Fruit fly (Drosophila melanogaster) ovary, adult (tissue): Measurements from ENCODE around the gene KLHL18.

Source experiments
- CG17801 ChIP-seq: fragments of 200-800 bp; optimal IDR thresholded peaks from 2 replicates; lab custom pipeline; 2019; ENCODE audit warnings: missing biosample characterization, mild to moderate bottlenecking, missing genetic modification characterization, moderate library complexity; ENCODE audit not compliant: partially characterized antibody

KLHL18 gene

dm6 chr3R:11989206-11989605 is 21.0 kb downstream of the KLHL18 start:
- no peak for TF ChIP-seq CG17801

dm6 chr3R:11984862-11985261 is 25.4 kb downstream of the KLHL18 start:
- no peak for TF ChIP-seq CG17801

- no peak for TF ChIP-seq CG17801
These were observed 25.8 kb downstream of the KLHL18 start, which contains the start of gene CG3397 for dm6 chr3R:11984441-11984840. TSS of gene CG3397 (minus strand) at chr3R:11984541.

- no peak for TF ChIP-seq CG17801
These were observed 27.7 kb downstream of the KLHL18 start for dm6 chr3R:11982547-11982946.

- no peak for TF ChIP-seq CG17801
These were observed 28.3 kb downstream of the KLHL18 start, which contains the start of gene CG12224 for dm6 chr3R:11981962-11982361. TSS of gene CG12224 (minus strand) at chr3R:11982062.

- peak; percentile 11 for TF ChIP-seq CG17801
These were observed 30.2 kb downstream of the KLHL18 start, which contains the start of gene CG18547 for dm6 chr3R:11979879-11980571. TSS of gene CG18547 (minus strand) at chr3R:11980390.

dm6 chr3R:11978278-11978677 is 32.0 kb downstream of the KLHL18 start:
- no peak for TF ChIP-seq CG17801

- TF ChIP-seq CG17801 = no peak
These were observed 32.9 kb downstream of the KLHL18 start for dm6 chr3R:11977336-11977678.

- TF ChIP-seq CG17801 = no peak
These were observed 33.5 kb downstream of the KLHL18 start, which contains the start of gene CG10005 for dm6 chr3R:11976556-11977335. TSS of gene CG10005 (minus strand) at chr3R:11977197.

- TF ChIP-seq CG17801 = peak; percentile 39
These were observed 35.6 kb downstream of the KLHL18 start, which contains the start of gene Tango9 for dm6 chr3R:11974631-11975030. TSS of gene Tango9 (minus strand) at chr3R:11974910.

- TF ChIP-seq CG17801 = no peak
These were observed 36.4 kb downstream of the KLHL18 start for dm6 chr3R:11973826-11974225.

- no peak for TF ChIP-seq CG17801
These were observed 38.8 kb downstream of the KLHL18 start, which contains the start of gene GC2 for dm6 chr3R:11971394-11971793. TSS of gene GC2 (plus strand) at chr3R:11971694.

dm6 chr3R:11969217-11969616 is 41.0 kb downstream of the KLHL18 start:
- TF ChIP-seq CG17801 = no peak

- TF ChIP-seq CG17801 = no peak
These were observed 42.0 kb downstream of the KLHL18 start for dm6 chr3R:11968030-11968753.

- TF ChIP-seq CG17801 = peak; percentile 80
These were observed 42.8 kb downstream of the KLHL18 start, which contains the start of the genes CG12213 and GC1 for dm6 chr3R:11967262-11968029. TSS of gene CG12213 (minus strand) at chr3R:11967691. TSS of gene GC1 (plus strand) at chr3R:11967708.

- TF ChIP-seq CG17801 = no peak
These were observed 46.2 kb downstream of the KLHL18 start for dm6 chr3R:11964000-11964399.
